Fruit fly (Drosophila melanogaster): ENCODE results near the gene CG15461.

- TF ChIP-seq h (optimal IDR thresholded peaks at IDR 0.05) (no peak), psq (optimal IDR thresholded peaks at IDR 0.05) (no peak), Sin3A (optimal IDR thresholded peaks at IDR 0.05) (no peak), Myc (optimal IDR thresholded peaks at IDR 0.05) (no peak)
These were observed at the start of gene CG15461 for dm6 chrX:20485880-20486279.

Measured in Kc167 (cell line).